Fruit fly (Drosophila melanogaster): ENCODE measurements around the gene CG32365.
A peak's percentile ranks its signal among the peaks of the same experiment; 100 is the strongest.

Gene CG32365

dm6 chr3L:7911765-7912556 is 43.1 kb downstream of the CG32365 start, which contains the start of the genes pbl and CG8281 (continued):
- TF ChIP-seq CG12744 (GFP tag; optimal IDR thresholded peaks at IDR 0.05) (no peak), CG14441 (GFP tag; IDR thresholded peaks at IDR 0.05) (peak; percentile 69), Side (GFP tag; optimal IDR thresholded peaks at IDR 0.05) (no peak), CG7271 (tag; optimal IDR thresholded peaks at IDR 0.05) (no peak), hb (GFP tag; IDR thresholded peaks at IDR 0.05; ENCODE audit: partially characterized antibody) (peak; percentile 61; the same call in 2 of the 3 replicates), CG17568 (GFP tag; optimal IDR thresholded peaks at IDR 0.05) (peak; percentile 46), CG4707 (GFP tag; optimal IDR thresholded peaks at IDR 0.05) (no peak), CG12769 (tag; optimal IDR thresholded peaks at IDR 0.05) (peak; percentile 57), Ets97D (GFP tag; optimal IDR thresholded peaks at IDR 0.05) (peak; percentile 62), CG7556 (GFP tag; optimal IDR thresholded peaks at IDR 0.05) (peak; percentile 33), Xbp1 (GFP tag; optimal IDR thresholded peaks at IDR 0.05) (peak; percentile 60), CG11504 (tag; optimal IDR thresholded peaks at IDR 0.05) (peak; percentile 64), az2 (GFP tag; optimal IDR thresholded peaks at IDR 0.05) (peak; percentile 57), zen2 (GFP tag; IDR thresholded peaks at IDR 0.05; ENCODE audit: partially characterized antibody) (peak; percentile 53; the same call in 1 of the 3 replicates), CG33557 (GFP tag; optimal IDR thresholded peaks at IDR 0.05) (no peak), dati (GFP tag; IDR thresholded peaks at IDR 0.05) (no peak), CG13424 (tag; optimal IDR thresholded peaks at IDR 0.05) (peak; percentile 52), chif (GFP tag; optimal IDR thresholded peaks at IDR 0.05) (peak; percentile 28 to 50), CG14050 (GFP tag; IDR thresholded peaks at IDR 0.05) (no peak), slp2 (GFP tag; optimal IDR thresholded peaks at IDR 0.05) (no peak), Atf-2 (GFP tag; optimal IDR thresholded peaks at IDR 0.05) (no peak), NC2α (GFP tag; optimal IDR thresholded peaks at IDR 0.05) (no peak), CG7745 (tag; optimal IDR thresholded peaks at IDR 0.05) (no peak), ase (GFP tag; IDR thresholded peaks at IDR 0.05) (no peak), CG1832 (GFP tag; optimal IDR thresholded peaks at IDR 0.05) (no peak), nerfin-2 (GFP tag; IDR thresholded peaks at IDR 0.05; ENCODE audit: partially characterized antibody) (peak; percentile 46; the same call in 1 of the 2 replicates), chm (GFP tag; IDR thresholded peaks at IDR 0.05) (no peak), sens (GFP tag) (peak; percentile 81), nom (GFP tag; optimal IDR thresholded peaks at IDR 0.05) (no peak), gcm2 (GFP tag; optimal IDR thresholded peaks at IDR 0.05) (no peak), CG31441 (GFP tag; IDR thresholded peaks at IDR 0.05) (peak; percentile 41; the same call in 1 of the 2 replicates), Fer2 (tag; optimal IDR thresholded peaks at IDR 0.05) (no peak), zfh2 (GFP tag; optimal IDR thresholded peaks at IDR 0.05) (peak; percentile 45), Lpt (GFP tag; optimal IDR thresholded peaks at IDR 0.05) (no peak), CG13296 (GFP tag; optimal IDR thresholded peaks at IDR 0.05) (no peak), Usf (GFP tag; optimal IDR thresholded peaks at IDR 0.05) (peak; percentile 25), pita (GFP tag; optimal IDR thresholded peaks at IDR 0.05) (no peak), ranshi (GFP tag; IDR thresholded peaks at IDR 0.05) (peak; percentile 42), fd96Cb (tag; optimal IDR thresholded peaks at IDR 0.05) (peak; percentile 48), CG34224 (GFP tag; IDR thresholded peaks at IDR 0.05; ENCODE audit: partially characterized antibody) (peak; percentile 82), Dp (GFP tag; optimal IDR thresholded peaks at IDR 0.05) (peak; percentile 90), cad (GFP tag; optimal IDR thresholded peaks at IDR 0.05) (no peak), CG10979 (tag; optimal IDR thresholded peaks at IDR 0.05) (no peak), Hr78 (GFP tag; optimal IDR thresholded peaks at IDR 0.05) (no peak), Mes4 (GFP tag; optimal IDR thresholded peaks at IDR 0.05) (peak; percentile 2), CG8359 (GFP tag; optimal IDR thresholded peaks at IDR 0.05; ENCODE audit: borderline replicate concordance) (no peak), klu (GFP tag; IDR thresholded peaks at IDR 0.05) (no peak), wor (GFP tag; IDR thresholded peaks at IDR 0.05) (no peak), bcd (GFP tag; optimal IDR thresholded peaks at IDR 0.05) (peak; percentile 47)

Data from whole organism, embryonic.